Worm (Caenorhabditis elegans) whole organism, L1 larva: Measurements from ENCODE around the gene F53H2.3.
"Not testable (repeated sequence)": the region's sequence is repeated elsewhere in the genome, so short reads cannot be mapped to it uniquely, and the experiment has no call there.

Experiments
- alr-1 ChIP-seq: fragments of 200-800 bp; sonication (Bioruptor generic); optimal IDR thresholded peaks from 2 replicates; lab custom pipeline; 2018; ENCODE audit warnings: borderline replicate concordance, mild to moderate bottlenecking, missing genetic modification characterization, missing compliant biosample characterization
- blmp-1 ChIP-seq: fragments of 150-350 bp; optimal IDR thresholded peaks from 2 replicates; lab custom pipeline; 2014; ENCODE audit warnings: missing biosample characterization, missing genetic modification characterization
- ceh-63 ChIP-seq: fragments of 200-800 bp; sonication (Bioruptor generic); optimal IDR thresholded peaks from 2 replicates; lab custom pipeline; 2018; ENCODE audit warnings: mild to moderate bottlenecking, missing genetic modification characterization, missing compliant biosample characterization
- ceh-8 ChIP-seq: fragments of 200-800 bp; sonication (Bioruptor generic); optimal IDR thresholded peaks from 2 replicates; lab custom pipeline; 2018; ENCODE audit warnings: mild to moderate bottlenecking, missing genetic modification characterization, moderate library complexity, missing compliant biosample characterization
- ceh-82 ChIP-seq, 3 experiments: fragments of 150-350 bp in 1 of 3; sonication (generic microtip) in 2 of 3; optimal IDR thresholded peaks; 2 replicates each; lab custom pipeline; 2014 to 2017; ENCODE audit warnings: missing biosample characterization in 3 of 3, missing genetic modification characterization in 3 of 3
- dpl-1 ChIP-seq, 3 experiments: fragments of 150-350 bp in 2 of 3; sonication (generic microtip) in 1 of 3; optimal IDR thresholded peaks; 2 replicates each; lab custom pipeline; 2014 to 2017; ENCODE audit warnings: missing biosample characterization in 3 of 3, missing genetic modification characterization in 3 of 3, missing genetic modification reagents in 3 of 3
- dsc-1 ChIP-seq: sonication (generic microtip); optimal IDR thresholded peaks from 2 replicates; lab custom pipeline; 2016; ENCODE audit warnings: mild to moderate bottlenecking, missing genetic modification characterization, missing compliant biosample characterization
- egl-13 ChIP-seq: sonication (generic microtip); optimal IDR thresholded peaks from 2 replicates; lab custom pipeline; 2016; ENCODE audit warnings: missing genotype, missing genetic modification reagents, missing genetic modification characterization, missing compliant biosample characterization
- fkh-10 ChIP-seq: sonication (generic microtip); optimal IDR thresholded peaks from 2 replicates; lab custom pipeline; 2017; ENCODE audit warnings: missing biosample characterization, missing genetic modification reagents, missing genetic modification characterization
- fkh-4 ChIP-seq: sonication (generic microtip); optimal IDR thresholded peaks from 2 replicates; lab custom pipeline; 2016; ENCODE audit warnings: missing compliant biosample characterization, missing genetic modification characterization, borderline replicate concordance
- fkh-8 ChIP-seq: sonication (generic microtip); optimal IDR thresholded peaks from 2 replicates; lab custom pipeline; 2016; ENCODE audit warnings: mild to moderate bottlenecking, missing genetic modification characterization, missing compliant biosample characterization
- fos-1 ChIP-seq: fragments of 150-350 bp; optimal IDR thresholded peaks from 2 replicates; lab custom pipeline; 2014; ENCODE audit warnings: missing biosample characterization, missing genetic modification characterization
- hlh-4 ChIP-seq: sonication (generic microtip); optimal IDR thresholded peaks from 2 replicates; lab custom pipeline; 2016; ENCODE audit warnings: mild to moderate bottlenecking, missing genetic modification characterization, missing compliant biosample characterization
- hpl-2 ChIP-seq: fragments of 150-350 bp; optimal IDR thresholded peaks from 2 replicates; lab custom pipeline; 2014; ENCODE audit warnings: missing biosample characterization, missing genetic modification reagents, missing genetic modification characterization
- isw-1 ChIP-seq: fragments of 200-800 bp; sonication (Bioruptor generic); IDR thresholded peaks from 2 replicates; pipeline ENCODE4 v1.3.6; 2022; ENCODE audit warnings: missing genetic modification characterization, missing compliant biosample characterization
- jun-1 ChIP-seq: fragments of 150-350 bp; optimal IDR thresholded peaks from 2 replicates; lab custom pipeline; 2014; ENCODE audit warnings: missing biosample characterization, missing genetic modification reagents, missing genetic modification characterization
- lin-14 ChIP-seq: fragments of 200-800 bp; sonication (Bioruptor generic); optimal IDR thresholded peaks from 2 replicates; lab custom pipeline; 2018; ENCODE audit warnings: mild to moderate bottlenecking, missing genetic modification characterization, moderate library complexity, missing compliant biosample characterization
- lin-35 ChIP-seq, 2 experiments: fragments of 150-350 bp; optimal IDR thresholded peaks; 2 replicates each; lab custom pipeline; 2014; ENCODE audit warnings: missing biosample characterization in 2 of 2, missing genetic modification characterization in 2 of 2, missing genetic modification reagents in 2 of 2
- lir-3 ChIP-seq: sonication (generic microtip); optimal IDR thresholded peaks from 2 replicates; lab custom pipeline; 2016; ENCODE audit warnings: mild to moderate bottlenecking, missing genetic modification characterization, moderate library complexity, missing compliant biosample characterization; ENCODE audit not compliant: poor library complexity
- lsy-2 ChIP-seq, 2 experiments: fragments of 150-350 bp; optimal IDR thresholded peaks; 2 replicates each; lab custom pipeline; 2014; ENCODE audit warnings: missing biosample characterization in 2 of 2, missing genetic modification characterization in 2 of 2
- mdl-1 ChIP-seq, 2 experiments: fragments of 150-350 bp; optimal IDR thresholded peaks; 2 replicates each; lab custom pipeline; 2014 to 2017; ENCODE audit warnings: missing biosample characterization in 2 of 2, missing genetic modification characterization in 2 of 2, inconsistent platforms in 1 of 2
- nhr-11 ChIP-seq: fragments of 150-350 bp; optimal IDR thresholded peaks from 2 replicates; lab custom pipeline; 2014; ENCODE audit warnings: missing biosample characterization, missing genetic modification characterization
- nhr-28 ChIP-seq: fragments of 150-350 bp; optimal IDR thresholded peaks from 2 replicates; lab custom pipeline; 2014; ENCODE audit warnings: missing biosample characterization, missing genetic modification characterization
- nhr-47 ChIP-seq: sonication (generic microtip); optimal IDR thresholded peaks from 2 replicates; lab custom pipeline; 2016; ENCODE audit warnings: mild to moderate bottlenecking, missing genetic modification characterization, moderate library complexity, missing compliant biosample characterization
- nhr-71 ChIP-seq: sonication (generic microtip); optimal IDR thresholded peaks from 2 replicates; lab custom pipeline; 2016; ENCODE audit warnings: mild to moderate bottlenecking, missing genetic modification characterization, moderate library complexity, missing compliant biosample characterization
- nhr-84 ChIP-seq: sonication (generic microtip); optimal IDR thresholded peaks from 2 replicates; lab custom pipeline; 2017; ENCODE audit warnings: missing biosample characterization, missing genetic modification characterization
- nhr-85 ChIP-seq: sonication (generic microtip); peaks from one replicate; lab custom pipeline; 2016; ENCODE audit warnings: missing genetic modification characterization, inconsistent platforms, missing compliant biosample characterization
- nhr-90 ChIP-seq: sonication (generic microtip); optimal IDR thresholded peaks from 2 replicates; lab custom pipeline; 2016; ENCODE audit warnings: mild to moderate bottlenecking, missing genetic modification characterization, missing compliant biosample characterization; ENCODE audit not compliant: poor library complexity
- pax-3 ChIP-seq: fragments of 200-800 bp; sonication (Bioruptor generic); optimal IDR thresholded peaks from 2 replicates; lab custom pipeline; 2018; ENCODE audit warnings: mild to moderate bottlenecking, missing genetic modification characterization, moderate library complexity, missing compliant biosample characterization
- pqm-1 ChIP-seq: sonication (generic microtip); optimal IDR thresholded peaks from 3 replicates; lab custom pipeline; 2017; ENCODE audit warnings: missing biosample characterization, missing genetic modification characterization
- skn-1 ChIP-seq: fragments of 150-350 bp; optimal IDR thresholded peaks from 2 replicates; lab custom pipeline; 2014; ENCODE audit warnings: missing biosample characterization, missing genetic modification characterization
- snu-23 ChIP-seq: sonication (generic microtip); optimal IDR thresholded peaks from 2 replicates; lab custom pipeline; 2016; ENCODE audit warnings: missing genetic modification characterization, missing compliant biosample characterization
- sptf-1 ChIP-seq: fragments of 150-350 bp; optimal IDR thresholded peaks from 2 replicates; lab custom pipeline; 2014; ENCODE audit warnings: missing biosample characterization, missing genetic modification characterization
- tlp-1 ChIP-seq: fragments of 150-350 bp; optimal IDR thresholded peaks from 2 replicates; lab custom pipeline; 2014; ENCODE audit warnings: missing biosample characterization, missing genetic modification characterization
- unc-86 ChIP-seq: sonication (generic microtip); optimal IDR thresholded peaks from 2 replicates; lab custom pipeline; 2016; ENCODE audit warnings: missing genetic modification characterization, missing compliant biosample characterization
- xbp-1 ChIP-seq: sonication (generic microtip); optimal IDR thresholded peaks from 2 replicates; lab custom pipeline; 2016; ENCODE audit warnings: missing genetic modification characterization, missing compliant biosample characterization

F53H2.3 gene

DNA sequence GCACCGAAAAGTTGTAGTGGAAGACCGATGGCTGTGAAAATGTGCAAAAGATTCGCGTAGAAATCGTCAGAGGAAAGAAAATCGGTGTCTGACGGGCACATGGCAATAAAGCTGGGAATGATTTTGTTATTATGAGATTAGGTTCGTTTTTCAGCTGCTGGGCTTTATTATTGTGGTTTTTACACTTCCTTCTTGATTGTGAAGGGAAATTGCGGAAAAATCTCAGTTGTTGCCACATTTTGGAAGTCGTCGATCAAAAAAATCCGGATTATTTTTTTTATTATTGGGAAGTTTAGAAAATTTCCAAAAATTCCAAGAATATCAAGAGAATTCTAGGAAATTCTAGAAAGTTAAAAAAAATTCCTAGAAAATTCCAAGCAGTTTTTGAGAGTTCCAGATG is 42.4 kb downstream of the F53H2.3 start, which contains the start of gene srh-177:
srh-177 (minus strand) TSS at position 101 of the 400 bp plus-strand sequence.
- TF ChIP-seq pqm-1, fkh-4, nhr-71 (tag; lab: Kevin White, UChicago): not testable (repeated sequence)

DNA sequence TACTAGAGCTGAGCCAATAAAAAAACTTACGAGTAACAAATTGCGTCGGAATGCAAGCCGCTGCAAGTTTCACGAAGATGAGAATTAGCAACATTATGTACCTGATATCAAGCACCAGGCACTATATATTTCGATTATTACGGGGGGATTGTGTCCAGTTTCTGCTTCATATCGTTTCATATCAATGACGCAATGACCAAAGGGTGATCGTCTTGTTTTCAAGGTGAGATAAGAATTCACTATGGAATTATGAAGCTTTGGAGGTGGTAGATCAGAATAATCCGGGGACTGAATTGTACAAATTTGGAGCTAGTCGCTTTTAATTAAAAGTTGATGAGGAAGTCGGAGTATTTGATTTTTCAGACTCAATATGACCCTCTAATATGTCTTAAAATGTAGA is 44.7 kb downstream of the F53H2.3 start, which contains the start of gene K02E2.8:
K02E2.8 (minus strand) TSS at position 101 of the 400 bp plus-strand sequence.
- TF ChIP-seq fos-1 = no peak
- no peak for TF ChIP-seq alr-1 (tag; lab: Kevin White, UChicago)
- no peak for TF ChIP-seq nhr-47
- no peak for TF ChIP-seq blmp-1 (tag; lab: Kevin White, UChicago)
- TF ChIP-seq fkh-8 = no peak
- TF ChIP-seq nhr-11 (tag; lab: Kevin White, UChicago) = no peak
- no peak for TF ChIP-seq ceh-82 (tag; optimal IDR thresholded peaks at IDR 0.05; lab: Kevin White, UChicago)
- TF ChIP-seq nhr-90 (tag; lab: Kevin White, UChicago) = no peak
- TF ChIP-seq pqm-1 (tag; lab: Kevin White, UChicago) = no peak
- no peak for TF ChIP-seq nhr-28
- no peak for TF ChIP-seq ceh-8
- no peak for TF ChIP-seq xbp-1 (tag; lab: Kevin White, UChicago)
- no peak for TF ChIP-seq lin-14 (GFP tag; lab: Kevin White, UChicago)
- no peak for TF ChIP-seq egl-13 (tag; lab: Kevin White, UChicago)
- no peak for TF ChIP-seq jun-1 (tag; lab: Kevin White, UChicago)
- TF ChIP-seq pax-3 (tag; lab: Kevin White, UChicago) = no peak
- TF ChIP-seq unc-86 (tag; lab: Kevin White, UChicago) = no peak
- TF ChIP-seq lsy-2 (tag; optimal IDR thresholded peaks at IDR 0.05; lab: Kevin White, UChicago) = no peak
- no peak for TF ChIP-seq dsc-1 (tag; lab: Kevin White, UChicago)
- TF ChIP-seq snu-23 (GFP tag; lab: Kevin White, UChicago) = no peak

DNA sequence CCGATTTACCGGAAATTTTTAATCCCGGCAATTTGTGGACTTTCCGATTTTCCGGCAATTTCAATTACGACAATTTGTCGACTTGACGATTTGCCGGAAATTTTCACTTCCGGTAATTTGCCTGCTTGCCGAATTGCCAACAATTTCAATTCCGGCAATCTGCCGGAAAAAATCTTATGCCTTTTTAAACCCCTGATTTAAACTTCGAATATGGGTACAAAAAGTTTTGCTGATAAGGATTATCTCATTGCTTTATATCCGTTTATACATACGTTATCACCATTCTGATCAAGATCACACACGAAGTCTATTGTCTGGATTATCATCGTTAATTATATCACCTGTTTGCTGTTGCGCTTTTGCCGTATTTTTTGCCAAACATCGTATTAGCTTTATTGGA is 55.1 kb downstream of the F53H2.3 start, which contains the start of gene grd-11:
grd-11 (plus strand) TSS at position 301 of the 400 bp plus-strand sequence.
- TF ChIP-seq mdl-1 (tag; optimal IDR thresholded peaks at IDR 0.05; lab: Kevin White, UChicago) (no peak), lir-3 (no peak), nhr-11 (tag; lab: Kevin White, UChicago) (no peak), hpl-2 (no peak), fkh-4 (tag; lab: Kevin White, UChicago) (no peak), skn-1 (tag; lab: Kevin White, UChicago) (no peak), fkh-8 (no peak), nhr-85 (tag; lab: Kevin White, UChicago) (no peak), sptf-1 (tag; lab: Kevin White, UChicago) (no peak), xbp-1 (tag; lab: Kevin White, UChicago) (no peak), lin-35 (GFP tag; optimal IDR thresholded peaks at IDR 0.05; lab: Kevin White, UChicago) (no peak), tlp-1 (tag; lab: Kevin White, UChicago) (no peak), dpl-1 (GFP tag; optimal IDR thresholded peaks at IDR 0.05; lab: Kevin White, UChicago) (no peak), isw-1 (GFP tag; lab: Robert Waterston, UW) (no peak), fkh-10 (GFP tag; lab: Kevin White, UChicago) (no peak), ceh-63 (GFP tag; lab: Kevin White, UChicago) (no peak)
- TF ChIP-seq, all 84 proteins: peak for 0

DNA sequence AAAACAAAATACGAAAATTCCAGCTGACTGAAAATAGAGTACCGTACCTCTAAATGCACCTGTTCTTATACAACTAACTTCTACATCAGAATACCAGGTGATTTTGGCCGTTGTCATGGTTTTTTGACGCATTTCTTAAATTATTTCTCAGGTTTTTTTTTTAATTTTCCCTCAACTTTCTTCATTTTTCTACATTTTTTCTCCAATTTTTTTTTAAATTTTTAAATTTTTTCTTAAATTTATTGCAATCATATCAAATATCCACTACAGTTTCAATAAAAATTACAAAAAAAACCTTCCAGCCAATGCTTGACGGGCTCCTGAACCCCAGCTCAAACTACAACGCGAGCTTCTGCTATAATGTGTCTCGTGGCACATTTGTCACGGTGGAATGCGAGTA is 60.4 kb downstream of the F53H2.3 start, which contains the start of gene K02E2.1:
K02E2.1 (plus strand) TSS at position 301 of the 400 bp plus-strand sequence.
- TF ChIP-seq hlh-4 (peak; percentile 52), skn-1 (tag; lab: Kevin White, UChicago) (no peak), nhr-84 (tag; lab: Kevin White, UChicago) (no peak), ceh-8 (no peak)
- TF ChIP-seq, all 84 proteins: peak for 1
